Fruit fly (Drosophila melanogaster): ENCODE results near the gene CG43815.

Gene CG43815

DNA sequence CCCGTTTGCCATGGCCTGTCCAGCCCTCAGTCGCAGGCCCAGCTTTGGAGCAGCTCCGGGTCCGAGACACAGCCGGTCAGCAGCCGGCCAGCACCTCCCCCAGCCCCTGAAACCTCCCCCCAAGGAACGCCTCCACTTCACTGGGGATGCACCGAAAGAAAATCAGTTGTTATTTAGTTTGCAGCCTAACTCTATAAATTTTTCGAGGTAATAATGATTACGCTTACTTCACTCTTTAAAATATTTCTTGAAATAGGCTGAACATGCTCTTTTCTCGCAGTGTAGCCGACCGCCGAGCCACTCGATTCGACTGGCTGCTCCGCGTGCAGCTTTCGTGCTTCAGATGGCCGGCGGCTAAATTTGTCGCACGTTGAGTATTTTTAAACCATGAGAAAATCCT lies 21.1 kb downstream of the CG43815 start:
- no peak for TF ChIP-seq Sox14 (GFP tag; optimal IDR thresholded peaks at IDR 0.05)
- TF ChIP-seq CG6792 (GFP tag; optimal IDR thresholded peaks at IDR 0.05) = peak; percentile 35
- no peak for TF ChIP-seq Blimp-1 (GFP tag; optimal IDR thresholded peaks at IDR 0.05)
- no peak for TF ChIP-seq CG9139 (GFP tag; optimal IDR thresholded peaks at IDR 0.05)
- TF ChIP-seq OdsH (GFP tag; optimal IDR thresholded peaks at IDR 0.05) = no peak
- no peak for TF ChIP-seq Hr4 (GFP tag; optimal IDR thresholded peaks at IDR 0.05)
- no peak for TF ChIP-seq CG6854 (GFP tag; optimal IDR thresholded peaks at IDR 0.05)
- no peak for TF ChIP-seq CG16779 (tag; optimal IDR thresholded peaks at IDR 0.05)
- TF ChIP-seq dsx (GFP tag; optimal IDR thresholded peaks at IDR 0.05; ENCODE audit: poor library complexity, severe bottlenecking) = no peak
- no peak for TF ChIP-seq Smox (GFP tag; optimal IDR thresholded peaks at IDR 0.05)
- TF ChIP-seq fd85E (GFP tag; optimal IDR thresholded peaks at IDR 0.05) = no peak
- peak; percentile 48 for TF ChIP-seq Eip78C (GFP tag)
- 0 out of 2 replicates have a peak, but pooled peaks have one; percentile 18 for TF ChIP-seq Gug (GFP tag; IDR thresholded peaks at IDR 0.05)
- 0 out of 2 replicates have a peak, but pooled peaks have one; percentile 19 for TF ChIP-seq CG11294 (GFP tag; IDR thresholded peaks at IDR 0.05)
- peak; percentile 32 for TF ChIP-seq CG3919 (GFP tag; optimal IDR thresholded peaks at IDR 0.05)
- no peak for TF ChIP-seq Hr38 (GFP tag; optimal IDR thresholded peaks at IDR 0.05)
- TF ChIP-seq cyc (GFP tag; optimal IDR thresholded peaks at IDR 0.05) = peak; percentile 18
- peak; percentile 15 for TF ChIP-seq Ets96B (tag; optimal IDR thresholded peaks at IDR 0.05)
- TF ChIP-seq Lpt (GFP tag; optimal IDR thresholded peaks at IDR 0.05) = no peak
- TF ChIP-seq dac (GFP tag; optimal IDR thresholded peaks at IDR 0.05) = no peak
- no peak for TF ChIP-seq CG11762 (GFP tag; optimal IDR thresholded peaks at IDR 0.05; ENCODE audit: insufficient read depth)
- no peak for TF ChIP-seq ss (GFP tag; optimal IDR thresholded peaks at IDR 0.05)
- TF ChIP-seq eg (GFP tag; IDR thresholded peaks at IDR 0.05) = peak; percentile 47; the same call in 1 of the 3 replicates
- TF ChIP-seq Hr39 (GFP tag; optimal IDR thresholded peaks at IDR 0.05) = peak; percentile 23
- peak; percentile 33 for TF ChIP-seq lz (GFP tag; optimal IDR thresholded peaks at IDR 0.05)
- no peak for TF ChIP-seq topi (GFP tag; optimal IDR thresholded peaks at IDR 0.05)
- no peak for TF ChIP-seq Eip75B (GFP tag; optimal IDR thresholded peaks at IDR 0.05)
- TF ChIP-seq esn (GFP tag; optimal IDR thresholded peaks at IDR 0.05) = no peak
- no peak for TF ChIP-seq pdm3 (GFP tag; optimal IDR thresholded peaks at IDR 0.05)
- TF ChIP-seq CG3032 (tag; optimal IDR thresholded peaks at IDR 0.05) = peak; percentile 11
- no peak for TF ChIP-seq CG8319 (GFP tag; optimal IDR thresholded peaks at IDR 0.05)
- no peak for TF ChIP-seq Eip93F (GFP tag; optimal IDR thresholded peaks at IDR 0.05)
- TF ChIP-seq CG7368 (GFP tag; optimal IDR thresholded peaks at IDR 0.05) = no peak
- peak; percentile 71 for TF ChIP-seq CG6163 (GFP tag; IDR thresholded peaks at IDR 0.05)
- peak; percentile 22 for TF ChIP-seq CG10669 (GFP tag; optimal IDR thresholded peaks at IDR 0.05)
- peak; percentile 77 for TF ChIP-seq svp (GFP tag)
- no peak for TF ChIP-seq acj6 (GFP tag; optimal IDR thresholded peaks at IDR 0.05)
- peak; percentile 1 for TF ChIP-seq CG32006 (GFP tag; optimal IDR thresholded peaks at IDR 0.05)
- peak; percentile 38; the same call in 1 of the 2 replicates for TF ChIP-seq CG15336 (GFP tag; IDR thresholded peaks at IDR 0.05)
- no peak for TF ChIP-seq spab (GFP tag; optimal IDR thresholded peaks at IDR 0.05)

DNA sequence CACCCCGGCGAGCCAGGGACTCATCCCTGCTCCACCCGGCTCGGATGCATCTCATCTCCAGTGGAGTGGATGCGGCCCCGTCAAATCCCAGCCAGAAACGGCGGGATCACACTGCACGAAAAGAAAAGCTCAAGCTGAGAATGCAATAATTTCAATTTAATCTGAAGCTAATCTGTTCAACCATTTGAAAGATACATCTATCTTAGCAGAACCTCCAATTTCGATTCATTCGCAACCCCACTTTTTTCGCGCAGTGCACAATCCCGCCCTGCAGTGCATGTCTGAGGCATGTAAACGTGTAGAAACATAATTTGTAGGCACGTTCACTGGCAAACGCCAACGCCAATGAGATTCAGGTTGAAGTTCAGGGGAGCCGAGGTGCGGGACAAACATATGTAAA lies 22.5 kb downstream of the CG43815 start:
- TF ChIP-seq svp (GFP tag) (no peak), fd59A (GFP tag; optimal IDR thresholded peaks at IDR 0.05) (peak; percentile 10), Met (GFP tag; optimal IDR thresholded peaks at IDR 0.05) (peak; percentile 58), esn (GFP tag; optimal IDR thresholded peaks at IDR 0.05) (peak; percentile 45), topi (GFP tag; optimal IDR thresholded peaks at IDR 0.05) (peak; percentile 49), CG6808 (GFP tag; optimal IDR thresholded peaks at IDR 0.05) (no peak), salr (GFP tag; optimal IDR thresholded peaks at IDR 0.05) (peak in 1 of 2 experiments; percentile 31), Eip75B (GFP tag; optimal IDR thresholded peaks at IDR 0.05) (peak; percentile 17), Hr39 (GFP tag; optimal IDR thresholded peaks at IDR 0.05) (peak; percentile 54), cyc (GFP tag; optimal IDR thresholded peaks at IDR 0.05) (peak; percentile 58), CG10631 (GFP tag; optimal IDR thresholded peaks at IDR 0.05) (peak; percentile 47), Smox (GFP tag; optimal IDR thresholded peaks at IDR 0.05) (peak; percentile 23), CG1621 (tag; optimal IDR thresholded peaks at IDR 0.05) (peak; percentile 45), dsx (GFP tag; optimal IDR thresholded peaks at IDR 0.05; ENCODE audit: poor library complexity, severe bottlenecking) (peak; percentile 5), CG32006 (GFP tag; optimal IDR thresholded peaks at IDR 0.05) (peak; percentile 44), Gug (GFP tag; IDR thresholded peaks at IDR 0.05) (peak; percentile 32; the same call in 1 of the 2 replicates), Eip78C (GFP tag) (peak; percentile 69), CG6163 (GFP tag; IDR thresholded peaks at IDR 0.05) (peak; percentile 79), CG11762 (GFP tag; optimal IDR thresholded peaks at IDR 0.05; ENCODE audit: insufficient read depth) (no peak), ss (GFP tag; optimal IDR thresholded peaks at IDR 0.05) (peak; percentile 17 to 27), OdsH (GFP tag; optimal IDR thresholded peaks at IDR 0.05) (peak; percentile 41), Ets96B (tag; optimal IDR thresholded peaks at IDR 0.05) (peak; percentile 44), Ets21C (GFP tag; optimal IDR thresholded peaks at IDR 0.05) (peak; percentile 20), CG9139 (GFP tag; optimal IDR thresholded peaks at IDR 0.05) (no peak), Eip93F (GFP tag; optimal IDR thresholded peaks at IDR 0.05) (no peak), CG8319 (GFP tag; optimal IDR thresholded peaks at IDR 0.05) (peak; percentile 25), spab (GFP tag; optimal IDR thresholded peaks at IDR 0.05) (peak; percentile 15), Blimp-1 (GFP tag; optimal IDR thresholded peaks at IDR 0.05) (no peak), net (GFP tag; optimal IDR thresholded peaks at IDR 0.05) (peak; percentile 20)

All from whole organism, prepupa.